Worm (Caenorhabditis elegans) whole organism, early embryonic: ENCODE measurements around the gene Y17G7B.3.

ENCODE experiments used
- B0310.2 ChIP-seq: sonication (generic microtip); optimal IDR thresholded peaks from 2 replicates; lab custom pipeline; 2016; ENCODE audit warnings: mild to moderate bottlenecking, missing genetic modification characterization, missing compliant biosample characterization
- F13C5.2 ChIP-seq: sonication (generic microtip); optimal IDR thresholded peaks from 2 replicates; lab custom pipeline; 2017; ENCODE audit warnings: mild to moderate bottlenecking, missing genetic modification characterization, inconsistent platforms, missing compliant biosample characterization
- ama-1 ChIP-seq: fragments of 150-350 bp; optimal IDR thresholded peaks from 2 replicates; lab custom pipeline; 2014
- ceh-13 ChIP-seq: fragments of 200-800 bp; sonication (Bioruptor generic); optimal IDR thresholded peaks from 2 replicates; lab custom pipeline; 2018; ENCODE audit warnings: mild to moderate bottlenecking, missing genetic modification characterization, missing compliant biosample characterization
- ceh-36 ChIP-seq: sonication (generic microtip); optimal IDR thresholded peaks from 2 replicates; lab custom pipeline; 2016; ENCODE audit warnings: missing genetic modification characterization, inconsistent platforms, missing compliant biosample characterization
- ets-7 ChIP-seq: sonication (generic microtip); optimal IDR thresholded peaks from 2 replicates; lab custom pipeline; 2016; ENCODE audit warnings: missing genotype, missing genetic modification characterization, missing compliant biosample characterization
- flt-1 ChIP-seq: fragments of 200-800 bp; sonication (Bioruptor generic); IDR thresholded peaks from 2 replicates; pipeline ENCODE4 v1.3.6; 2022; ENCODE audit warnings: missing genetic modification characterization, missing compliant biosample characterization
- hmbx-1 ChIP-seq: sonication (generic microtip); optimal IDR thresholded peaks from 2 replicates; lab custom pipeline; 2016; ENCODE audit warnings: mild to moderate bottlenecking, missing genetic modification characterization, missing compliant biosample characterization
- hmg-4 ChIP-seq: fragments of 200-800 bp; sonication (Bioruptor generic); optimal IDR thresholded peaks from 2 replicates; lab custom pipeline; 2018; ENCODE audit warnings: mild to moderate bottlenecking, missing genetic modification characterization, missing compliant biosample characterization
- hnd-1 ChIP-seq: sonication (generic microtip); optimal IDR thresholded peaks from 2 replicates; lab custom pipeline; 2016; ENCODE audit warnings: missing genetic modification characterization, missing compliant biosample characterization
- pes-1 ChIP-seq: fragments of 200-800 bp; sonication (Bioruptor generic); IDR thresholded peaks from 2 replicates; pipeline ENCODE4 v1.3.6; 2022; ENCODE audit warnings: missing genetic modification reagents, missing genetic modification characterization, missing compliant biosample characterization
- sea-1 ChIP-seq: fragments of 200-800 bp; sonication (Bioruptor generic); conservative IDR thresholded peaks from 2 replicates; pipeline ENCODE4 v1.3.6; 2022; ENCODE audit warnings: missing genetic modification characterization, missing compliant biosample characterization
- tbx-11 ChIP-seq: fragments of 200-800 bp; sonication (Bioruptor generic); IDR thresholded peaks from 2 replicates; pipeline ENCODE4 v1.3.6; 2022; ENCODE audit warnings: missing genetic modification characterization, missing compliant biosample characterization
- tra-4 ChIP-seq: sonication (generic microtip); optimal IDR thresholded peaks from 2 replicates; lab custom pipeline; 2017; ENCODE audit warnings: missing genetic modification characterization, missing compliant biosample characterization

- TF ChIP-seq hmg-4 (GFP tag; lab: Kevin White, UChicago) (no peak), ceh-13 (GFP tag; lab: Kevin White, UChicago) (no peak), flt-1 (GFP tag; lab: Robert Waterston, UW) (no peak), B0310.2 (tag; lab: Kevin White, UChicago) (no peak), tra-4 (no peak), tbx-11 (GFP tag; lab: Robert Waterston, UW) (no peak), ama-1 (lab: Kevin White, UChicago) (no peak), hnd-1 (tag; lab: Kevin White, UChicago) (no peak), ets-7 (no peak), ceh-36 (tag; lab: Kevin White, UChicago) (no peak), hmbx-1 (tag; lab: Kevin White, UChicago) (no peak), pes-1 (GFP tag; lab: Robert Waterston, UW) (no peak), sea-1 (GFP tag; lab: Robert Waterston, UW) (no peak), F13C5.2 (tag; lab: Kevin White, UChicago) (no peak)
These were observed 35.9 kb upstream of the Y17G7B.3 start for ce11 chrII:11952963-11953362.
